Fruit fly (Drosophila melanogaster) whole organism, embryonic: Measurements from ENCODE around the gene Ilk.
A peak's percentile ranks its signal among the peaks of the same experiment; 100 is the strongest.

ENCODE experiments used
- B-H2 ChIP-seq: fragments of 200-800 bp; sonication (Bioruptor generic); optimal IDR thresholded peaks from 2 replicates; lab custom pipeline; 2018; ENCODE audit warnings: missing biosample characterization, mild to moderate bottlenecking, missing genetic modification characterization
- CG10543 ChIP-seq: fragments of 200-800 bp; sonication (Bioruptor generic); optimal IDR thresholded peaks from 3 replicates; lab custom pipeline; 2017; ENCODE audit warnings: missing biosample characterization, mild to moderate bottlenecking, missing genetic modification characterization, moderate library complexity
- CG12769 ChIP-seq: fragments of 200-800 bp; sonication (Bioruptor generic); optimal IDR thresholded peaks from 2 replicates; lab custom pipeline; 2019; ENCODE audit warnings: missing biosample characterization, mild to moderate bottlenecking, missing genetic modification characterization, moderate library complexity
- CG13287 ChIP-seq: fragments of 200-800 bp; sonication (Bioruptor generic); IDR thresholded peaks from 2 replicates; pipeline ENCODE4 v1.3.6; 2022; ENCODE audit warnings: missing biosample characterization, missing genetic modification characterization; ENCODE audit not compliant: partially characterized antibody
- CG16813 ChIP-seq: fragments of 200-800 bp; sonication (Bioruptor generic); IDR thresholded peaks from 3 replicates; pipeline ENCODE4 v1.3.6; 2022; ENCODE audit warnings: missing biosample characterization, missing genetic modification characterization; ENCODE audit not compliant: partially characterized antibody
- CG2129 ChIP-seq: fragments of 200-800 bp; sonication (Bioruptor generic); IDR thresholded peaks from 2 replicates; pipeline ENCODE4 v1.3.6; 2022; ENCODE audit warnings: missing biosample characterization, missing genetic modification characterization; ENCODE audit not compliant: partially characterized antibody
- CG30403 ChIP-seq: fragments of 200-800 bp; sonication (Bioruptor generic); optimal IDR thresholded peaks from 3 replicates; lab custom pipeline; 2016; ENCODE audit warnings: missing biosample characterization, missing genetic modification characterization
- CG32532 ChIP-seq: fragments of 200-800 bp; sonication (Bioruptor generic); IDR thresholded peaks from 2 replicates; pipeline ENCODE4 v1.3.6; 2022; ENCODE audit warnings: missing biosample characterization, missing genetic modification characterization
- CG32767 ChIP-seq: fragments of 200-800 bp; sonication (Bioruptor generic); IDR thresholded peaks from 2 replicates; pipeline ENCODE4 v1.3.6; 2022; ENCODE audit warnings: missing biosample characterization, missing genetic modification characterization
- CG32772 ChIP-seq: fragments of 200-800 bp; sonication (Bioruptor generic); IDR thresholded peaks from 2 replicates; pipeline ENCODE4 v1.3.6; 2022; ENCODE audit warnings: missing biosample characterization, missing genetic modification characterization
- CG33213 ChIP-seq: fragments of 200-800 bp; sonication (Bioruptor generic); optimal IDR thresholded peaks from 3 replicates; lab custom pipeline; 2016; ENCODE audit warnings: missing biosample characterization, missing genetic modification characterization
- CG34224 ChIP-seq: fragments of 200-800 bp; sonication (Bioruptor generic); IDR thresholded peaks from 3 replicates; pipeline ENCODE4 v1.3.6; 2022; ENCODE audit warnings: missing biosample characterization, missing genetic modification characterization; ENCODE audit not compliant: partially characterized antibody
- CG4360 ChIP-seq: fragments of 200-800 bp; sonication (Bioruptor generic); IDR thresholded peaks from 2 replicates; pipeline ENCODE4 v1.3.6; 2022; ENCODE audit warnings: missing biosample characterization, missing genetic modification characterization
- CG7745 ChIP-seq: fragments of 200-800 bp; sonication (Bioruptor generic); optimal IDR thresholded peaks from 2 replicates; lab custom pipeline; 2018; ENCODE audit warnings: missing biosample characterization, mild to moderate bottlenecking, missing genetic modification characterization, moderate library complexity
- CG8924 ChIP-seq: fragments of 200-800 bp; optimal IDR thresholded peaks from 3 replicates; lab custom pipeline; 2019; ENCODE audit warnings: missing biosample characterization, mild to moderate bottlenecking, missing genetic modification characterization, moderate library complexity
- CG9797 ChIP-seq: fragments of 200-800 bp; sonication (Bioruptor generic); optimal IDR thresholded peaks from 3 replicates; lab custom pipeline; 2018; ENCODE audit warnings: missing biosample characterization, mild to moderate bottlenecking, missing genetic modification characterization
- CoRest ChIP-seq: fragments of 200-800 bp; sonication (Bioruptor generic); optimal IDR thresholded peaks from 3 replicates; lab custom pipeline; 2018; ENCODE audit warnings: missing biosample characterization, mild to moderate bottlenecking, missing genetic modification characterization, moderate library complexity
- Deaf1 ChIP-seq: fragments of 200-800 bp; optimal IDR thresholded peaks from 3 replicates; lab custom pipeline; 2019; ENCODE audit warnings: missing biosample characterization, mild to moderate bottlenecking, missing genetic modification characterization, moderate library complexity
- Dp ChIP-seq: fragments of 200-800 bp; sonication (Bioruptor generic); optimal IDR thresholded peaks from 2 replicates; lab custom pipeline; 2018; ENCODE audit warnings: missing biosample characterization, mild to moderate bottlenecking, missing genetic modification characterization, moderate library complexity
- Ets97D ChIP-seq: fragments of 200-800 bp; sonication (Bioruptor generic); optimal IDR thresholded peaks from 3 replicates; lab custom pipeline; 2016; ENCODE audit warnings: missing biosample characterization, missing genetic modification characterization
- Fer1 ChIP-seq: fragments of 200-800 bp; sonication (Bioruptor generic); optimal IDR thresholded peaks from 2 replicates; lab custom pipeline; 2017; ENCODE audit warnings: missing biosample characterization, mild to moderate bottlenecking, missing genetic modification characterization
- Lpt ChIP-seq: fragments of >200 bp; optimal IDR thresholded peaks from 2 replicates; lab custom pipeline; 2018; ENCODE audit warnings: missing biosample characterization, missing genetic modification characterization
- MBD-R2 ChIP-seq: fragments of 200-800 bp; sonication (Bioruptor generic); IDR thresholded peaks from 2 replicates; pipeline ENCODE4 v1.3.6; 2022; ENCODE audit warnings: missing biosample characterization, missing genetic modification characterization
- Max ChIP-seq: fragments of 200-800 bp; sonication (Bioruptor generic); optimal IDR thresholded peaks from 2 replicates; lab custom pipeline; 2016; ENCODE audit warnings: missing biosample characterization, mild to moderate bottlenecking, missing genetic modification characterization
- Nf-YC ChIP-seq: fragments of 200-800 bp; optimal IDR thresholded peaks from 3 replicates; lab custom pipeline; 2019; ENCODE audit warnings: missing biosample characterization, mild to moderate bottlenecking, missing genetic modification characterization, moderate library complexity
- Pdp1 ChIP-seq, 2 experiments: fragments of 200-800 bp; sonication (Bioruptor generic); optimal IDR thresholded peaks; 3 replicates each; lab custom pipeline; 2016; ENCODE audit warnings: missing biosample characterization in 2 of 2, missing genetic modification characterization in 2 of 2, mild to moderate bottlenecking in 1 of 2, moderate library complexity in 1 of 2
- Scr ChIP-seq: fragments of 200-800 bp; sonication (Bioruptor generic); IDR thresholded peaks from 2 replicates; pipeline ENCODE4 v1.3.6; 2022; ENCODE audit warnings: missing biosample characterization, missing genetic modification characterization; ENCODE audit not compliant: partially characterized antibody
- Sry-δ ChIP-seq: fragments of 200-800 bp; sonication (Bioruptor generic); optimal IDR thresholded peaks from 2 replicates; lab custom pipeline; 2016; ENCODE audit warnings: missing biosample characterization, missing genetic modification characterization
- Vsx1 ChIP-seq: fragments of 200-800 bp; sonication (Bioruptor generic); optimal IDR thresholded peaks from 2 replicates; lab custom pipeline; 2017; ENCODE audit warnings: missing biosample characterization, mild to moderate bottlenecking, missing genetic modification characterization, missing genetic modification reagents
- az2 ChIP-seq: fragments of 200-800 bp; sonication (Bioruptor generic); optimal IDR thresholded peaks from 3 replicates; lab custom pipeline; 2016; ENCODE audit warnings: missing biosample characterization, missing genetic modification characterization
- cato ChIP-seq: fragments of 200-800 bp; sonication (Bioruptor generic); optimal IDR thresholded peaks from 2 replicates; lab custom pipeline; 2016; ENCODE audit warnings: missing biosample characterization, missing genetic modification characterization, borderline replicate concordance
- ewg ChIP-seq: fragments of 200-800 bp; sonication (Bioruptor generic); optimal IDR thresholded peaks from 3 replicates; lab custom pipeline; 2017; ENCODE audit warnings: mild to moderate bottlenecking, missing biosample characterization, missing genetic modification reagents, missing genetic modification characterization
- grn ChIP-seq: fragments of 200-800 bp; sonication (Bioruptor generic); optimal IDR thresholded peaks from 3 replicates; lab custom pipeline; 2017; ENCODE audit warnings: missing biosample characterization, missing genetic modification characterization
- gt ChIP-seq: fragments of 200-800 bp; sonication (Bioruptor generic); IDR thresholded peaks from 2 replicates; pipeline ENCODE4 v1.3.6; 2022; ENCODE audit warnings: missing biosample characterization, missing genetic modification characterization
- inv ChIP-seq: fragments of 200-800 bp; sonication (Bioruptor generic); IDR thresholded peaks from 2 replicates; pipeline ENCODE4 v1.3.6; 2022; ENCODE audit warnings: missing biosample characterization, missing genetic modification characterization; ENCODE audit not compliant: partially characterized antibody
- jumu ChIP-seq: fragments of 200-800 bp; sonication (Bioruptor generic); optimal IDR thresholded peaks from 3 replicates; lab custom pipeline; 2016; ENCODE audit warnings: missing biosample characterization, missing genetic modification characterization
- nom ChIP-seq: fragments of 200-800 bp; sonication (Bioruptor generic); optimal IDR thresholded peaks from 2 replicates; lab custom pipeline; 2017; ENCODE audit warnings: missing biosample characterization, missing genetic modification characterization, mild to moderate bottlenecking, moderate library complexity, missing genetic modification reagents
- prd ChIP-seq, 3 experiments: fragments of >200 bp in 2 of 3; fragments of 200-800 bp in 1 of 3; sonication (Bioruptor generic) in 1 of 3; optimal IDR thresholded peaks in 2 of 3; IDR thresholded peaks in 1 of 3; 2 replicates in 2 of 3; 3 replicates in 1 of 3; pipeline versions ENCODE4 v1.3.6 to Lab custom; 2017 to 2022; ENCODE audit warnings: missing biosample characterization in 1 of 3, missing genetic modification characterization in 1 of 3
- pum ChIP-seq: fragments of 200-800 bp; sonication (Bioruptor generic); optimal IDR thresholded peaks from 2 replicates; lab custom pipeline; 2016; ENCODE audit warnings: missing biosample characterization, missing genetic modification characterization
- sens ChIP-seq: fragments of 200-800 bp; sonication (Bioruptor generic); peaks from one replicate; lab custom pipeline; 2016; ENCODE audit warnings: missing biosample characterization, missing genetic modification characterization
- so ChIP-seq: fragments of 200-800 bp; sonication (Bioruptor generic); IDR thresholded peaks from 3 replicates; pipeline ENCODE4 v1.3.6; 2022; ENCODE audit warnings: missing biosample characterization, missing genetic modification characterization
- sug ChIP-seq: fragments of 200-800 bp; optimal IDR thresholded peaks from 2 replicates; lab custom pipeline; 2019; ENCODE audit warnings: missing biosample characterization, mild to moderate bottlenecking, missing genetic modification characterization, moderate library complexity
- tx ChIP-seq: fragments of 200-800 bp; sonication (Bioruptor generic); optimal IDR thresholded peaks from 2 replicates; lab custom pipeline; 2016; ENCODE audit warnings: missing biosample characterization, missing genetic modification characterization
- unc-4 ChIP-seq: fragments of 200-800 bp; sonication (Bioruptor generic); IDR thresholded peaks from 2 replicates; pipeline ENCODE4 v1.3.6; 2022; ENCODE audit warnings: missing biosample characterization, missing genetic modification characterization; ENCODE audit not compliant: partially characterized antibody
- vfl ChIP-seq: fragments of 200-800 bp; sonication (Bioruptor generic); optimal IDR thresholded peaks from 2 replicates; lab custom pipeline; 2016; ENCODE audit warnings: missing biosample characterization, missing genetic modification characterization
- yki ChIP-seq: fragments of >200 bp; optimal IDR thresholded peaks from 3 replicates; lab custom pipeline; 2018

Gene Ilk

dm6 chr3L:21174962-21175361 lies 41.7 kb upstream of the Ilk start:
- no peak for TF ChIP-seq pum
- TF ChIP-seq nom (GFP tag; lab: Kevin White, UChicago): peak; percentile 39
- TF ChIP-seq, all 482 proteins: peak for 1

- no peak for TF ChIP-seq B-H2 (GFP tag; lab: Kevin White, UChicago)
- TF ChIP-seq az2: no peak
- peak; percentile 26 for TF ChIP-seq jumu (GFP tag; lab: Kevin White, UChicago)
- TF ChIP-seq ewg (GFP tag; lab: Kevin White, UChicago): peak; percentile 38
- 0 out of 2 replicates have a peak, but pooled peaks have one; percentile 20 for TF ChIP-seq inv (GFP tag; lab: Robert Waterston, UW)
- TF ChIP-seq Lpt (GFP tag; lab: Kevin White, UChicago): no peak
- peak in 1 of 2 experiments; percentile 42 for TF ChIP-seq Pdp1 (GFP tag; optimal IDR thresholded peaks at IDR 0.05; lab: Kevin White, UChicago)
- no peak for TF ChIP-seq Vsx1 (GFP tag; lab: Kevin White, UChicago)
- TF ChIP-seq MBD-R2: peak; percentile 50; the same call in 1 of the 2 replicates
- peak; percentile 39 for TF ChIP-seq CG33213
- TF ChIP-seq vfl (GFP tag; lab: Kevin White, UChicago): no peak
- TF ChIP-seq CG32532 (GFP tag; lab: Robert Waterston, UW): peak; percentile 43; the same call in 1 of the 2 replicates
- no peak for TF ChIP-seq Deaf1
- TF ChIP-seq CG8924: peak; percentile 13
- TF ChIP-seq so (GFP tag; lab: Robert Waterston, UW): no peak
- peak; percentile 53 for TF ChIP-seq Scr (GFP tag; lab: Robert Waterston, UW)
- peak; percentile 22 for TF ChIP-seq Max (GFP tag; lab: Kevin White, UChicago)
- peak; percentile 11; the same call in 1 of the 2 replicates for TF ChIP-seq CG2129 (GFP tag; lab: Robert Waterston, UW)
- peak; percentile 3 for TF ChIP-seq Nf-YC (tag; lab: Kevin White, UChicago)
- no peak for TF ChIP-seq cato
- 0 out of 3 replicates have a peak, but pooled peaks have one; percentile 37 for TF ChIP-seq CG34224 (GFP tag; lab: Robert Waterston, UW)
- TF ChIP-seq yki (lab: Kevin White, UChicago): no peak
- peak; percentile 97 for TF ChIP-seq CG9797 (GFP tag; lab: Kevin White, UChicago)
- peak; percentile 23 for TF ChIP-seq CG12769
- peak; percentile 27 for TF ChIP-seq sug (tag; lab: Kevin White, UChicago)
- no peak for TF ChIP-seq prd (optimal IDR thresholded peaks at IDR 0.05; lab: Kevin White, UChicago)
- TF ChIP-seq prd (GFP tag; IDR thresholded peaks at IDR 0.05; lab: Robert Waterston, UW): 0 out of 3 replicates have a peak, but pooled peaks have one; percentile 4
- peak; percentile 56 for TF ChIP-seq Dp
- TF ChIP-seq unc-4 (GFP tag; lab: Robert Waterston, UW): peak; percentile 55; the same call in 1 of the 2 replicates
- TF ChIP-seq Sry-δ: peak; percentile 66
- peak; percentile 39 for TF ChIP-seq CoRest (tag; lab: Kevin White, UChicago)
- no peak for TF ChIP-seq CG10543 (GFP tag; lab: Kevin White, UChicago)
- 0 out of 3 replicates have a peak, but pooled peaks have one; percentile 44 for TF ChIP-seq CG16813 (GFP tag; lab: Robert Waterston, UW)
- TF ChIP-seq CG30403 (GFP tag; lab: Kevin White, UChicago): no peak
- no peak for TF ChIP-seq gt (GFP tag; lab: Robert Waterston, UW)
- peak; percentile 49; the same call in 1 of the 2 replicates for TF ChIP-seq CG4360 (GFP tag; lab: Robert Waterston, UW)
- TF ChIP-seq Ets97D: peak; percentile 70
- no peak for TF ChIP-seq Fer1 (GFP tag; lab: Kevin White, UChicago)
- TF ChIP-seq sens (GFP tag; lab: Kevin White, UChicago): peak; percentile 85
- TF ChIP-seq tx: no peak
- peak; percentile 53 for TF ChIP-seq CG13287 (GFP tag; lab: Robert Waterston, UW)
- no peak for TF ChIP-seq CG7745 (tag; lab: Kevin White, UChicago)
- TF ChIP-seq CG32772 (GFP tag; lab: Robert Waterston, UW): peak; percentile 76
- TF ChIP-seq CG32767 (GFP tag; lab: Robert Waterston, UW): 0 out of 2 replicates have a peak, but pooled peaks have one; percentile 45
- TF ChIP-seq grn (GFP tag; lab: Kevin White, UChicago): no peak
These were observed 41.0 kb upstream of the Ilk start for dm6 chr3L:21175531-21176271.
